Fruit fly (Drosophila melanogaster): ENCODE results near the gene Tim8.

- TF ChIP-seq OdsH (GFP tag; optimal IDR thresholded peaks at IDR 0.05) = peak; percentile 63
- TF ChIP-seq psq (GFP tag; optimal IDR thresholded peaks at IDR 0.05) = peak; percentile 48
- no peak for TF ChIP-seq Abd-B (GFP tag; optimal IDR thresholded peaks at IDR 0.05)
- TF ChIP-seq fru (GFP tag; optimal IDR thresholded peaks at IDR 0.05) = peak; percentile 85
- no peak for TF ChIP-seq Dfd (GFP tag; optimal IDR thresholded peaks at IDR 0.05)
- no peak for TF ChIP-seq dmrt93B (GFP tag; optimal IDR thresholded peaks at IDR 0.05)
- TF ChIP-seq pan (optimal IDR thresholded peaks at IDR 0.05) = no peak
- peak; percentile 14 for TF ChIP-seq CG9705 (GFP tag; optimal IDR thresholded peaks at IDR 0.05)
- no peak for TF ChIP-seq sage (GFP tag; optimal IDR thresholded peaks at IDR 0.05)
- no peak for TF ChIP-seq Hr78 (GFP tag; optimal IDR thresholded peaks at IDR 0.05)
- no peak for TF ChIP-seq rgr (GFP tag; optimal IDR thresholded peaks at IDR 0.05)
These were observed 30.0 kb upstream of the Tim8 start for dm6 chrX:11338047-11338747.

Data from whole organism, wandering third instar larva.